Fruit fly (Drosophila melanogaster) whole organism, prepupa: ENCODE results near the gene gw.

Source experiments
- CG7368 ChIP-seq: fragments of 200-800 bp; sonication (Bioruptor generic); optimal IDR thresholded peaks from 3 replicates; lab custom pipeline; 2016; ENCODE audit warnings: missing biosample characterization, missing genetic modification characterization
- Eip78C ChIP-seq: fragments of 200-800 bp; sonication (Bioruptor generic); peaks from one replicate; lab custom pipeline; 2016; ENCODE audit warnings: missing biosample characterization, missing genetic modification characterization
- Gug ChIP-seq: fragments of 200-800 bp; sonication (Bioruptor generic); IDR thresholded peaks from 2 replicates; pipeline ENCODE4 v1.3.6; 2022; ENCODE audit warnings: missing biosample characterization, missing genetic modification characterization
- cyc ChIP-seq: fragments of 200-800 bp; sonication (Bioruptor generic); optimal IDR thresholded peaks from 3 replicates; lab custom pipeline; 2016; ENCODE audit warnings: missing biosample characterization, missing genetic modification characterization
- ss ChIP-seq, 2 experiments: fragments of 200-800 bp; sonication (Bioruptor generic); optimal IDR thresholded peaks; 2 replicates in 1 of 2; 3 replicates in 1 of 2; lab custom pipeline; 2017 to 2018; ENCODE audit warnings: mild to moderate bottlenecking in 2 of 2, missing biosample characterization in 2 of 2, missing genetic modification characterization in 2 of 2, moderate library complexity in 1 of 2

dm6 chr4:701948-702347 lies 41.5 kb upstream of the gw start:
- TF ChIP-seq ss (GFP tag; optimal IDR thresholded peaks at IDR 0.05; lab: Kevin White, UChicago), result no peak
- no peak for TF ChIP-seq cyc
- no peak for TF ChIP-seq Gug
- TF ChIP-seq Eip78C (GFP tag; lab: Kevin White, UChicago), result no peak
- TF ChIP-seq CG7368 (GFP tag; lab: Kevin White, UChicago), result no peak
